Worm (Caenorhabditis elegans): ENCODE data around the gene nspb-3.

nspb-3 gene

ce11 chrIV:6560434-6560833 lies 34.3 kb downstream of the nspb-3 start, which contains the start of gene best-9:
best-9 (plus strand) TSS chrIV:6560734.
- TF ChIP-seq unc-62 (GFP tag; optimal IDR thresholded peaks at IDR 0.05) (no peak), ztf-1 (GFP tag; conservative IDR thresholded peaks at IDR 0.05) (no peak), nhr-23 (tag; optimal IDR thresholded peaks at IDR 0.05) (no peak), ceh-16 (tag; optimal IDR thresholded peaks at IDR 0.05) (no peak), lin-13 (GFP tag; optimal IDR thresholded peaks at IDR 0.05) (no peak), ztf-11 (tag; optimal IDR thresholded peaks at IDR 0.05) (no peak), nhr-237 (tag; optimal IDR thresholded peaks at IDR 0.05) (no peak), nhr-77 (tag; optimal IDR thresholded peaks at IDR 0.05) (no peak), C34F6.9 (tag; optimal IDR thresholded peaks at IDR 0.05) (no peak), peb-1 (tag; optimal IDR thresholded peaks at IDR 0.05) (no peak), mdl-1 (tag; optimal IDR thresholded peaks at IDR 0.05) (no peak), fos-1 (tag; optimal IDR thresholded peaks at IDR 0.05) (no peak), unc-55 (GFP tag; optimal IDR thresholded peaks at IDR 0.05) (no peak)

- TF ChIP-seq lsy-2 (tag; optimal IDR thresholded peaks at IDR 0.05) (peak; percentile 44 to 70), ztf-4 (tag; optimal IDR thresholded peaks at IDR 0.05) (peak; percentile 34), nhr-6 (tag; optimal IDR thresholded peaks at IDR 0.05) (no peak), ama-1 (optimal IDR thresholded peaks at IDR 0.05) (no peak), fos-1 (tag; optimal IDR thresholded peaks at IDR 0.05) (peak; percentile 33), nhr-237 (tag; optimal IDR thresholded peaks at IDR 0.05) (no peak), lin-39 (tag; optimal IDR thresholded peaks at IDR 0.05) (no peak), unc-39 (tag; optimal IDR thresholded peaks at IDR 0.05) (no peak), F13H6.1 (tag; optimal IDR thresholded peaks at IDR 0.05) (peak; percentile 61), nhr-129 (tag; optimal IDR thresholded peaks at IDR 0.05) (peak; percentile 73), alr-1 (tag; optimal IDR thresholded peaks at IDR 0.05) (no peak), unc-55 (GFP tag; optimal IDR thresholded peaks at IDR 0.05) (peak; percentile 69), crh-2 (tag; optimal IDR thresholded peaks at IDR 0.05) (peak; percentile 78), lin-13 (GFP tag; optimal IDR thresholded peaks at IDR 0.05) (peak; percentile 72), mbf-1 (tag; optimal IDR thresholded peaks at IDR 0.05) (no peak), nhr-77 (tag; optimal IDR thresholded peaks at IDR 0.05) (no peak), snpc-4 (tag; optimal IDR thresholded peaks at IDR 0.05) (no peak), ztf-11 (tag; optimal IDR thresholded peaks at IDR 0.05) (no peak), dmd-4 (tag; optimal IDR thresholded peaks at IDR 0.05) (no peak), ZK546.5 (tag; optimal IDR thresholded peaks at IDR 0.05) (no peak), ceh-82 (tag; optimal IDR thresholded peaks at IDR 0.05) (no peak), sma-9 (GFP tag; optimal IDR thresholded peaks at IDR 0.05) (peak; percentile 70), sma-9 (tag; optimal IDR thresholded peaks at IDR 0.05) (no peak), R02D3.7 (tag; optimal IDR thresholded peaks at IDR 0.05) (no peak), blmp-1 (tag; optimal IDR thresholded peaks at IDR 0.05; ENCODE audit: insufficient read depth) (peak; percentile 12), egl-27 (tag; optimal IDR thresholded peaks at IDR 0.05) (peak; percentile 21), nhr-21 (tag; optimal IDR thresholded peaks at IDR 0.05) (peak; percentile 15), elt-3 (tag; optimal IDR thresholded peaks at IDR 0.05) (no peak), nhr-23 (tag; optimal IDR thresholded peaks at IDR 0.05) (no peak), skn-1 (tag; optimal IDR thresholded peaks at IDR 0.05) (no peak), gmeb-1 (tag; optimal IDR thresholded peaks at IDR 0.05) (peak; percentile 56), peb-1 (tag; optimal IDR thresholded peaks at IDR 0.05) (no peak), sma-3 (GFP tag; optimal IDR thresholded peaks at IDR 0.05) (peak; percentile 64), ztf-1 (GFP tag; conservative IDR thresholded peaks at IDR 0.05) (no peak), nhr-11 (tag; optimal IDR thresholded peaks at IDR 0.05) (no peak), nhr-25 (tag; optimal IDR thresholded peaks at IDR 0.05) (peak; percentile 19), sem-4 (tag; optimal IDR thresholded peaks at IDR 0.05) (no peak), lin-11 (tag; optimal IDR thresholded peaks at IDR 0.05) (peak; percentile 56), aly-2 (tag; optimal IDR thresholded peaks at IDR 0.05) (no peak), mdl-1 (tag; optimal IDR thresholded peaks at IDR 0.05) (peak in 1 of 2 experiments; percentile 60), Y55F3AM.14 (GFP tag; optimal IDR thresholded peaks at IDR 0.05) (peak; percentile 24), zag-1 (tag; optimal IDR thresholded peaks at IDR 0.05) (peak; percentile 26), C34F6.9 (tag; optimal IDR thresholded peaks at IDR 0.05) (peak; percentile 77)
These were observed 38.0 kb downstream of the nspb-3 start, which contains the start of gene try-3 for ce11 chrIV:6556624-6557368. try-3 (plus strand) TSS chrIV:6557155.

Measured in whole organism, L2 larva.